Worm (Caenorhabditis elegans) whole organism, young adult: ENCODE measurements around the gene C55C3.4.
A peak's percentile ranks its signal among the peaks of the same experiment; 100 is the strongest.

Experiments
- C06A6.2 ChIP-seq: fragments of 200-800 bp; sonication (Bioruptor generic); conservative IDR thresholded peaks from 2 replicates; pipeline ENCODE4 v1.3.6; 2022; ENCODE audit warnings: missing genetic modification characterization, missing compliant biosample characterization
- D2030.7 ChIP-seq: fragments of 200-800 bp; sonication (Bioruptor generic); IDR thresholded peaks from 2 replicates; pipeline ENCODE4 v1.3.6; 2022; ENCODE audit warnings: missing genetic modification reagents, missing genetic modification characterization, missing compliant biosample characterization
- F33H1.4 ChIP-seq: fragments of 200-800 bp; sonication (Bioruptor generic); IDR thresholded peaks from 2 replicates; pipeline ENCODE4 v1.3.6; 2022; ENCODE audit warnings: missing genetic modification reagents, missing genetic modification characterization, missing compliant biosample characterization
- K12H6.12 ChIP-seq: fragments of 200-800 bp; sonication (Bioruptor generic); optimal IDR thresholded peaks from 2 replicates; lab custom pipeline; 2018; ENCODE audit warnings: mild to moderate bottlenecking, missing genetic modification characterization, missing compliant biosample characterization
- T26A5.8 ChIP-seq: sonication (generic microtip); optimal IDR thresholded peaks from 2 replicates; lab custom pipeline; 2016; ENCODE audit warnings: missing genetic modification characterization, missing compliant biosample characterization
- Y56A3A.18 ChIP-seq: fragments of 200-800 bp; sonication (Bioruptor generic); IDR thresholded peaks from 2 replicates; pipeline ENCODE4 v1.3.6; 2022; ENCODE audit warnings: missing genetic modification reagents, missing genetic modification characterization, missing compliant biosample characterization
- Y95B8A.8 ChIP-seq: fragments of 200-800 bp; sonication (Bioruptor generic); IDR thresholded peaks from 2 replicates; pipeline ENCODE4 v1.3.6; 2022; ENCODE audit warnings: missing genetic modification reagents, missing genetic modification characterization, missing compliant biosample characterization
- akir-1 ChIP-seq: fragments of 200-800 bp; sonication (Bioruptor generic); optimal IDR thresholded peaks from 2 replicates; lab custom pipeline; 2018; ENCODE audit warnings: mild to moderate bottlenecking, missing genetic modification characterization, moderate library complexity, missing compliant biosample characterization
- attf-5 ChIP-seq: fragments of 200-800 bp; sonication (Bioruptor generic); optimal IDR thresholded peaks from 2 replicates; lab custom pipeline; 2018; ENCODE audit warnings: mild to moderate bottlenecking, missing genetic modification characterization, missing compliant biosample characterization
- attf-6 ChIP-seq: fragments of 200-800 bp; sonication (Bioruptor generic); IDR thresholded peaks from 2 replicates; pipeline ENCODE4 v1.3.6; 2022; ENCODE audit warnings: missing genetic modification reagents, missing genetic modification characterization, missing compliant biosample characterization
- bed-1 ChIP-seq: fragments of 200-800 bp; sonication (Bioruptor generic); IDR thresholded peaks from 2 replicates; pipeline ENCODE4 v1.3.6; 2022; ENCODE audit warnings: missing genetic modification reagents, missing genetic modification characterization, missing compliant biosample characterization
- bed-2 ChIP-seq: fragments of 200-800 bp; sonication (Bioruptor generic); IDR thresholded peaks from 2 replicates; pipeline ENCODE4 v1.3.6; 2022; ENCODE audit warnings: missing genetic modification reagents, missing genetic modification characterization, missing compliant biosample characterization
- cebp-1 ChIP-seq, 2 experiments: fragments of 200-800 bp in 1 of 2; sonication (Bioruptor generic) in 1 of 2; sonication (generic microtip) in 1 of 2; IDR thresholded peaks in 1 of 2; optimal IDR thresholded peaks in 1 of 2; 2 replicates each; pipeline versions ENCODE4 v1.3.6 to Lab custom; 2017 to 2022; ENCODE audit warnings: missing compliant biosample characterization in 2 of 2, missing genetic modification characterization in 2 of 2, mild to moderate bottlenecking in 1 of 2, missing genetic modification reagents in 1 of 2, moderate library complexity in 1 of 2
- ceh-100 ChIP-seq: fragments of 200-800 bp; sonication (Bioruptor generic); IDR thresholded peaks from 2 replicates; pipeline ENCODE4 v1.3.6; 2022; ENCODE audit warnings: missing genetic modification reagents, missing genetic modification characterization, missing compliant biosample characterization
- ceh-27 ChIP-seq: fragments of 200-800 bp; sonication (Bioruptor generic); optimal IDR thresholded peaks from 2 replicates; lab custom pipeline; 2018; ENCODE audit warnings: mild to moderate bottlenecking, missing genetic modification characterization, moderate library complexity, missing compliant biosample characterization
- ceh-79 ChIP-seq: sonication (generic microtip); optimal IDR thresholded peaks from 2 replicates; lab custom pipeline; 2017; ENCODE audit warnings: mild to moderate bottlenecking, missing genetic modification characterization, missing compliant biosample characterization
- chd-7 ChIP-seq: sonication (generic microtip); optimal IDR thresholded peaks from 2 replicates; lab custom pipeline; 2016; ENCODE audit warnings: mild to moderate bottlenecking, missing genetic modification characterization, moderate library complexity, missing compliant biosample characterization
- dox-1 ChIP-seq: fragments of 200-800 bp; sonication (Bioruptor generic); IDR thresholded peaks from 2 replicates; pipeline ENCODE4 v1.3.6; 2022; ENCODE audit warnings: missing genetic modification reagents, missing genetic modification characterization, missing compliant biosample characterization
- efl-1 ChIP-seq: fragments of 150-350 bp; optimal IDR thresholded peaks from 2 replicates; lab custom pipeline; 2014; ENCODE audit warnings: missing biosample characterization, missing genetic modification reagents, missing genetic modification characterization
- egl-44 ChIP-seq: fragments of 200-800 bp; sonication (Bioruptor generic); IDR thresholded peaks from 2 replicates; pipeline ENCODE4 v1.3.6; 2022; ENCODE audit warnings: missing genetic modification reagents, missing genetic modification characterization, missing compliant biosample characterization
- ekl-4 ChIP-seq: fragments of 200-800 bp; sonication (Bioruptor generic); IDR thresholded peaks from 2 replicates; pipeline ENCODE4 v1.3.6; 2022; ENCODE audit warnings: missing genetic modification reagents, missing genetic modification characterization, missing compliant biosample characterization
- ets-4 ChIP-seq: fragments of 200-800 bp; sonication (Bioruptor generic); optimal IDR thresholded peaks from 2 replicates; lab custom pipeline; 2018; ENCODE audit warnings: mild to moderate bottlenecking, missing genetic modification characterization, missing compliant biosample characterization
- him-1 ChIP-seq: sonication (generic microtip); optimal IDR thresholded peaks from 2 replicates; lab custom pipeline; 2016; ENCODE audit warnings: missing genotype, missing genetic modification reagents, missing genetic modification characterization, missing compliant biosample characterization
- hsf-1 ChIP-seq: fragments of 200-800 bp; sonication (Bioruptor generic); IDR thresholded peaks from 2 replicates; pipeline ENCODE4 v1.3.6; 2022; ENCODE audit warnings: missing genetic modification reagents, missing genetic modification characterization, missing compliant biosample characterization
- let-526 ChIP-seq: fragments of 200-800 bp; sonication (Bioruptor generic); IDR thresholded peaks from 2 replicates; pipeline ENCODE4 v1.3.6; 2022; ENCODE audit warnings: missing genetic modification reagents, missing genetic modification characterization, missing compliant biosample characterization
- lin-26 ChIP-seq: fragments of 200-800 bp; sonication (Bioruptor generic); IDR thresholded peaks from 2 replicates; pipeline ENCODE4 v1.3.6; 2022; ENCODE audit warnings: missing genetic modification reagents, missing genetic modification characterization, missing compliant biosample characterization
- lir-1 ChIP-seq: fragments of 200-800 bp; sonication (Bioruptor generic); conservative IDR thresholded peaks from 2 replicates; pipeline ENCODE4 v1.3.6; 2022; ENCODE audit warnings: missing genetic modification reagents, missing genetic modification characterization, missing compliant biosample characterization
- lsl-1 ChIP-seq: fragments of 200-800 bp; sonication (Bioruptor generic); optimal IDR thresholded peaks from 2 replicates; lab custom pipeline; 2018; ENCODE audit warnings: mild to moderate bottlenecking, missing genetic modification characterization, moderate library complexity, missing compliant biosample characterization
- lsy-27 ChIP-seq: sonication (generic microtip); optimal IDR thresholded peaks from 2 replicates; lab custom pipeline; 2017; ENCODE audit warnings: missing genetic modification characterization, mild to moderate bottlenecking, missing compliant biosample characterization, antibody characterized with exemption, missing genotype, borderline replicate concordance; ENCODE audit not compliant: insufficient read depth
- madf-8 ChIP-seq: fragments of 200-800 bp; sonication (Bioruptor generic); conservative IDR thresholded peaks from 2 replicates; pipeline ENCODE4 v1.3.6; 2022; ENCODE audit warnings: missing genetic modification reagents, missing genetic modification characterization, missing compliant biosample characterization
- mcd-1 ChIP-seq: fragments of 200-800 bp; sonication (Bioruptor generic); IDR thresholded peaks from 2 replicates; pipeline ENCODE4 v1.3.6; 2022; ENCODE audit warnings: missing genetic modification reagents, missing genetic modification characterization, missing compliant biosample characterization
- mel-28 ChIP-seq: sonication (generic microtip); optimal IDR thresholded peaks from 2 replicates; lab custom pipeline; 2016; ENCODE audit warnings: borderline replicate concordance, mild to moderate bottlenecking, missing genetic modification characterization, missing compliant biosample characterization
- nfyb-1 ChIP-seq: fragments of 200-800 bp; sonication (Bioruptor generic); IDR thresholded peaks from 2 replicates; pipeline ENCODE4 v1.3.6; 2022; ENCODE audit warnings: missing genetic modification reagents, missing genetic modification characterization, missing compliant biosample characterization
- nhr-90 ChIP-seq: sonication (generic microtip); optimal IDR thresholded peaks from 2 replicates; lab custom pipeline; 2016; ENCODE audit warnings: missing genotype, mild to moderate bottlenecking, missing genetic modification characterization, missing compliant biosample characterization
- repo-1 ChIP-seq: sonication (generic microtip); optimal IDR thresholded peaks from 2 replicates; lab custom pipeline; 2017; ENCODE audit warnings: mild to moderate bottlenecking, missing genetic modification characterization, missing compliant biosample characterization
- sea-2 ChIP-seq: fragments of 200-800 bp; sonication (Bioruptor generic); IDR thresholded peaks from 2 replicates; pipeline ENCODE4 v1.3.6; 2022; ENCODE audit warnings: missing genetic modification characterization, missing compliant biosample characterization
- snpc-1.1 ChIP-seq: sonication (generic microtip); optimal IDR thresholded peaks from 2 replicates; lab custom pipeline; 2017; ENCODE audit warnings: missing genetic modification characterization, mild to moderate bottlenecking, missing compliant biosample characterization, antibody characterized with exemption, moderate library complexity, missing genotype, missing genetic modification reagents; ENCODE audit not compliant: insufficient read depth
- snpc-4 ChIP-seq, 5 experiments: fragments of 150-350 bp in 1 of 5; sonication (generic microtip) in 4 of 5; optimal IDR thresholded peaks; 2 replicates each; lab custom pipeline; 2014 to 2018; ENCODE audit warnings: missing genetic modification characterization in 5 of 5, missing biosample characterization in 3 of 5, antibody characterized with exemption in 2 of 5, mild to moderate bottlenecking in 2 of 5, missing compliant biosample characterization in 2 of 5, missing genotype in 2 of 5, moderate library complexity in 2 of 5, missing genetic modification reagents in 1 of 5
- xnd-1 ChIP-seq: sonication (generic microtip); optimal IDR thresholded peaks from 2 replicates; lab custom pipeline; 2016; ENCODE audit warnings: missing genotype, missing genetic modification reagents, missing genetic modification characterization, missing compliant biosample characterization
- zim-3 ChIP-seq: sonication (generic microtip); optimal IDR thresholded peaks from 2 replicates; lab custom pipeline; 2017; ENCODE audit warnings: mild to moderate bottlenecking, missing genetic modification characterization, moderate library complexity, missing compliant biosample characterization
- ztf-18 ChIP-seq: sonication (generic microtip); optimal IDR thresholded peaks from 2 replicates; lab custom pipeline; 2016; ENCODE audit warnings: missing genotype, mild to moderate bottlenecking, missing genetic modification characterization, missing compliant biosample characterization
- ztf-6 ChIP-seq: fragments of 200-800 bp; sonication (Bioruptor generic); IDR thresholded peaks from 2 replicates; pipeline ENCODE4 v1.3.6; 2022; ENCODE audit warnings: missing genetic modification reagents, missing genetic modification characterization, missing compliant biosample characterization

Gene C55C3.4

DNA sequence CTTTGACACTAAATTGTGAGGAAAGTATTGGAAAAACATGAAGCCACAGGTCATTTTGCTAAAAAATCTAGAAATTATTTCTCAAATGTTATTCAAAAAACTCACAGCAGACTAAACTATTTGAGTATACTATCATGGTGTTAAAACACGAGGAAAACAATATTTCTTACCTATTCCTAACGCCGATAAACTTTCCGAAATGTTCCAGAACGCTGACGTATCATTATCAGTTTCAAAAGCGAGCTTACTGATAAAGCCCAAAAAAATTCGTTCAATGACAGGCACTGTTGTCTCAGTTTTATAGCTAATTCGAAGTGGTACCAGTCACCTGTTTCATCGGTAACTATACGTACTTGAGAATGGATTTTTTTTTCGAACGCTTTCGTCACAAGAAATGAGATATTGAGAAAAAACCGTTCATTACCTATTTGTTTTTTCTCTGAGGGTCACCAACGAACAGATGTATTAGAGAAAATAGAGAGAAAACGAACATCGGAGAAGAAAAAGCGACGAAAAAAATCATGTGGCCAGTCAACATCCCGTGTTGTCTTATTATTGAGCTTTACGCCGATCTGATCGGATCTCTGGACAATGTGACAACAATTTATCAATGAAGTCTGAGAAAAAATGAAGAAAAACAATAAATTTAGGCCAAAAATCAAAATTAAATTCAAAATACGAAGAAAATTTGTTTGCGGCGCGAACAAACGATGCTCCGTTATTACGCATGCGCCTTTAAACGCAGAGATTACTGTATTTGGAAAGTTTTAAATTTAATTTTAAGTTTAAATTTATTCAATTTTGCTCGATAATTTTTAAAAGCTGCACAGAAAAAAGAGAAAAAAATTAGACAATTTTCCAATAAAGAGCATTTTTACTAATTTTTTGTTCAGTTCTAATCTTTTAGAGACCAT lies 11.6 kb downstream of the C55C3.4 start (continued):
- TF ChIP-seq madf-8 (peak; percentile 71), snpc-1.1 (peak; percentile 12), xnd-1 (tag; lab: Kevin White, UChicago) (peak; percentile 74), egl-44 (no peak), sea-2 (GFP tag; lab: Robert Waterston, UW) (no peak), lsy-27 (tag; lab: Kevin White, UChicago) (no peak), ztf-6 (no peak), zim-3 (tag; lab: Kevin White, UChicago) (no peak)
- TF ChIP-seq, all 124 proteins: peak for 24

DNA sequence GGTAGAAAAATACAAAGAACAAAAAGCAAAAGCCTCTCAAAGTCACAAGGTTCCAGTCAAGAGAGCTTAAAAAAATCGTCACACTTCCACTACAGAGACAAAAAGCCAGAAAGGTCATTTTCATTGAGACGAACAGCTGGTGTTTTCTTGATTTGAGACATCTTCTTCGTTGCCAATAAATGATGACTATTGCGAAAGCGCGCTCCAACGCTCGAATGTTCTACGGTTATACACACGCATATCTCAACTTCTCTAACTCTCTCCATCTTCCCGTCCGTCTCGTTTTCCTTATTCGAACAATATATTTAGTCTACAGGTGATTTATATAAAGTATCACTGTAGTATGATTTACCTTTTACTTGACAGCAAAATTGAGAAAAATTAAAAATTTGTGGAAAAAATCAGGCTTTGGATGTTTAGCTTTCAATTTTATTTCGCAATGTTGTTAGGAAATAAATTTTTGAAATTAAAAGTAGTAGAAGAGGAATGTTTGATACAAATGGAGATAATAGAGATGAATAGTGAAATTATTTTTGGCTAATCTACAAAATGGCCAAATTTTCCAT lies 12.5 kb downstream of the C55C3.4 start:
- TF ChIP-seq attf-6 (GFP tag; lab: Robert Waterston, UW), result no peak
- TF ChIP-seq lsl-1 (GFP tag; lab: Kevin White, UChicago), result no peak
- TF ChIP-seq bed-2 (GFP tag; lab: Robert Waterston, UW), result no peak
- no peak for TF ChIP-seq bed-1 (GFP tag; lab: Robert Waterston, UW)
- TF ChIP-seq ceh-27 (GFP tag; lab: Kevin White, UChicago), result peak; percentile 3
- TF ChIP-seq cebp-1 (GFP tag; IDR thresholded peaks at IDR 0.05; lab: Robert Waterston, UW), result peak; percentile 96
- peak; percentile 98 for TF ChIP-seq cebp-1 (tag; optimal IDR thresholded peaks at IDR 0.05; lab: Kevin White, UChicago)
- no peak for TF ChIP-seq F33H1.4 (GFP tag; lab: Robert Waterston, UW)
- TF ChIP-seq lsy-27 (tag; lab: Kevin White, UChicago), result no peak
- no peak for TF ChIP-seq C06A6.2 (GFP tag; lab: Robert Waterston, UW)
- TF ChIP-seq T26A5.8 (tag; lab: Kevin White, UChicago), result no peak
- no peak for TF ChIP-seq ceh-100 (GFP tag; lab: Robert Waterston, UW)
- peak; percentile 78 for TF ChIP-seq nfyb-1
- peak; percentile 53; the same call in 1 of the 2 replicates for TF ChIP-seq ekl-4 (GFP tag; lab: Robert Waterston, UW)
- TF ChIP-seq mel-28 (tag; lab: Kevin White, UChicago), result no peak
- no peak for TF ChIP-seq ceh-79 (tag; lab: Kevin White, UChicago)
- 0 out of 2 replicates have a peak, but pooled peaks have one; percentile 44 for TF ChIP-seq hsf-1 (GFP tag; lab: Robert Waterston, UW)
- TF ChIP-seq zim-3 (tag; lab: Kevin White, UChicago), result no peak
- no peak for TF ChIP-seq ztf-18
- no peak for TF ChIP-seq D2030.7 (GFP tag; lab: Robert Waterston, UW)
- TF ChIP-seq akir-1 (GFP tag; lab: Kevin White, UChicago), result no peak
- no peak for TF ChIP-seq xnd-1 (tag; lab: Kevin White, UChicago)
- TF ChIP-seq chd-7 (tag; lab: Kevin White, UChicago), result peak; percentile 34
- 0 out of 2 replicates have a peak, but pooled peaks have one; percentile 13 for TF ChIP-seq lin-26 (GFP tag; lab: Robert Waterston, UW)
- TF ChIP-seq nhr-90 (tag; lab: Kevin White, UChicago), result no peak
- TF ChIP-seq attf-5 (GFP tag; lab: Kevin White, UChicago), result peak; percentile 60
- TF ChIP-seq K12H6.12 (tag; lab: Kevin White, UChicago), result peak; percentile 46
- 0 out of 2 replicates have a peak, but pooled peaks have one; percentile 24 for TF ChIP-seq lir-1 (GFP tag; lab: Robert Waterston, UW)
- no peak for TF ChIP-seq snpc-4 (GFP tag; optimal IDR thresholded peaks at IDR 0.05; lab: Kevin White, UChicago)
- TF ChIP-seq snpc-4 (tag; optimal IDR thresholded peaks at IDR 0.05; lab: Kevin White, UChicago), result peak in 1 of 4 experiments; percentile 67
- no peak for TF ChIP-seq repo-1
- TF ChIP-seq efl-1 (GFP tag; lab: Kevin White, UChicago), result peak; percentile 11
- no peak for TF ChIP-seq let-526 (GFP tag; lab: Robert Waterston, UW)
- peak; percentile 10; the same call in 1 of the 2 replicates for TF ChIP-seq mcd-1
- no peak for TF ChIP-seq ets-4
- TF ChIP-seq Y56A3A.18, result no peak
- TF ChIP-seq Y95B8A.8, result 0 out of 2 replicates have a peak, but pooled peaks have one; percentile 12
- no peak for TF ChIP-seq him-1 (tag; lab: Kevin White, UChicago)
- TF ChIP-seq dox-1, result peak; percentile 48
